Worm (Caenorhabditis elegans): Measurements from ENCODE around the gene F31B12.4.

DNA sequence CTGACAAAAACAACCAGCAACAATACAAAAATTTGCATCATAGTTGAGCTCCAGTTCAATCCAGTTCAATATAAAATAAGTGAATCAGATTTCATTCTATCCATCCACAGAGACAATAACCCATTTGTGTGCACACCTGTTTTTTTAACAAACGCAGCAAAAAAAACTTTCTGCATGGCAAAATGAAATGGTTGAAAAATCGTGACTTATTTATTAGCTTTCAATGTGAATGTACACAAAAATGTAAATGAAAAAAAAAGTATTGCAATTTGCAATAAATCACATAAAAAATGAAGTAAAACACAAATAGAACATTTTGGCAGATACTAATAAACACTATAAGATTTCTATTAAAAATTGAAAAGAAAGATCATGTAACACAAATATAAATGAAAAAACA lies 9.9 kb upstream of the F31B12.4 start, which contains the start of gene T05A10.6:
- TF ChIP-seq pqm-1 (tag; optimal IDR thresholded peaks at IDR 0.05) (no peak), F16B12.6 (tag; optimal IDR thresholded peaks at IDR 0.05) (no peak), fkh-8 (tag; optimal IDR thresholded peaks at IDR 0.05) (no peak), elt-2 (tag; optimal IDR thresholded peaks at IDR 0.05) (no peak), snu-23 (GFP tag; optimal IDR thresholded peaks at IDR 0.05) (no peak), lin-35 (GFP tag; optimal IDR thresholded peaks at IDR 0.05) (no peak)

All from whole organism, L1 larva.